Worm (Caenorhabditis elegans) whole organism, L4 larva: ENCODE measurements around the gene Y39E4B.13.

Source experiments
- F49E8.2 ChIP-seq: sonication (generic microtip); optimal IDR thresholded peaks from 2 replicates; lab custom pipeline; 2016; ENCODE audit warnings: missing compliant biosample characterization, mild to moderate bottlenecking, missing genetic modification characterization, borderline replicate concordance
- T20F7.1 ChIP-seq: fragments of 200-800 bp; sonication (Bioruptor generic); optimal IDR thresholded peaks from 2 replicates; lab custom pipeline; 2018; ENCODE audit warnings: mild to moderate bottlenecking, missing genetic modification characterization, missing compliant biosample characterization
- T26A8.4 ChIP-seq: fragments of 200-800 bp; sonication (Bioruptor generic); IDR thresholded peaks from 2 replicates; pipeline ENCODE4 v1.3.6; 2022; ENCODE audit warnings: missing genetic modification characterization, missing compliant biosample characterization
- Y48G9A.11 ChIP-seq: fragments of 200-800 bp; sonication (Bioruptor generic); IDR thresholded peaks from 2 replicates; pipeline ENCODE4 v1.3.6; 2022; ENCODE audit warnings: missing genetic modification reagents, missing genetic modification characterization, missing compliant biosample characterization
- Y75B8A.6 ChIP-seq: fragments of 200-800 bp; sonication (Bioruptor generic); IDR thresholded peaks from 2 replicates; pipeline ENCODE4 v1.3.6; 2022; ENCODE audit warnings: missing genetic modification reagents, missing genetic modification characterization, missing compliant biosample characterization
- ZK337.2 ChIP-seq: fragments of 200-800 bp; sonication (Bioruptor generic); IDR thresholded peaks from 2 replicates; pipeline ENCODE4 v1.3.6; 2022; ENCODE audit warnings: missing genetic modification reagents, missing genetic modification characterization, missing compliant biosample characterization
- ama-1 ChIP-seq: fragments of 150-350 bp; optimal IDR thresholded peaks from 2 replicates; lab custom pipeline; 2014; ENCODE audit warnings: inconsistent platforms, mixed read lengths
- ceh-32 ChIP-seq: sonication (generic microtip); optimal IDR thresholded peaks from 2 replicates; lab custom pipeline; 2016; ENCODE audit warnings: mild to moderate bottlenecking, missing genetic modification characterization, missing compliant biosample characterization; ENCODE audit not compliant: poor library complexity
- ceh-44 ChIP-seq: fragments of 200-800 bp; sonication (Bioruptor generic); IDR thresholded peaks from 2 replicates; pipeline ENCODE4 v1.3.6; 2022; ENCODE audit warnings: missing genetic modification reagents, missing genetic modification characterization, missing compliant biosample characterization
- ceh-62 ChIP-seq: sonication (generic microtip); optimal IDR thresholded peaks from 2 replicates; lab custom pipeline; 2017; ENCODE audit warnings: missing biosample characterization, missing genetic modification characterization
- ces-1 ChIP-seq: fragments of 150-350 bp; sonication (generic microtip); optimal IDR thresholded peaks from 4 replicates; lab custom pipeline; 2014; ENCODE audit warnings: missing biosample characterization, missing genetic modification reagents, missing genetic modification characterization
- cey-2 ChIP-seq: sonication (generic microtip); optimal IDR thresholded peaks from 3 replicates; lab custom pipeline; 2017; ENCODE audit warnings: missing genetic modification characterization, mild to moderate bottlenecking, missing compliant biosample characterization, antibody characterized with exemption, borderline replicate concordance; ENCODE audit not compliant: insufficient read depth
- ctbp-1 ChIP-seq: fragments of 200-800 bp; sonication (Bioruptor generic); IDR thresholded peaks from 2 replicates; pipeline ENCODE4 v1.3.6; 2022; ENCODE audit warnings: missing genetic modification reagents, missing genetic modification characterization, missing compliant biosample characterization
- daf-8 ChIP-seq: fragments of 200-800 bp; sonication (Bioruptor generic); IDR thresholded peaks from 2 replicates; pipeline ENCODE4 v1.3.6; 2022; ENCODE audit warnings: missing genetic modification characterization, missing compliant biosample characterization
- dmd-6 ChIP-seq: fragments of 200-800 bp; sonication (Bioruptor generic); IDR thresholded peaks from 2 replicates; pipeline ENCODE4 v1.3.6; 2022; ENCODE audit warnings: missing genetic modification reagents, missing genetic modification characterization, missing compliant biosample characterization
- dpl-1 ChIP-seq: fragments of 150-350 bp; optimal IDR thresholded peaks from 2 replicates; lab custom pipeline; 2014; ENCODE audit warnings: missing biosample characterization, missing genetic modification reagents, missing genetic modification characterization
- dve-1 ChIP-seq: sonication (generic microtip); optimal IDR thresholded peaks from 2 replicates; lab custom pipeline; 2017; ENCODE audit warnings: antibody characterized with exemption, mild to moderate bottlenecking, missing genetic modification characterization, missing compliant biosample characterization; ENCODE audit not compliant: insufficient read depth
- fos-1 ChIP-seq: fragments of 150-350 bp; optimal IDR thresholded peaks from 2 replicates; lab custom pipeline; 2014; ENCODE audit warnings: missing biosample characterization, missing genetic modification characterization
- hif-1 ChIP-seq, 2 experiments: sonication (generic microtip); optimal IDR thresholded peaks; 2 replicates each; lab custom pipeline; 2016 to 2017; ENCODE audit warnings: missing compliant biosample characterization in 2 of 2, missing genetic modification characterization in 2 of 2, missing genetic modification reagents in 2 of 2, missing genotype in 2 of 2, mild to moderate bottlenecking in 1 of 2
- hlh-30 ChIP-seq: sonication (generic microtip); optimal IDR thresholded peaks from 2 replicates; lab custom pipeline; 2017; ENCODE audit warnings: antibody characterized with exemption, mild to moderate bottlenecking, missing genetic modification characterization, missing compliant biosample characterization; ENCODE audit not compliant: insufficient read depth
- lin-1 ChIP-seq: fragments of 200-800 bp; sonication (Bioruptor generic); IDR thresholded peaks from 2 replicates; pipeline ENCODE4 v1.3.6; 2022; ENCODE audit warnings: missing genetic modification reagents, missing genetic modification characterization, missing compliant biosample characterization
- lin-13 ChIP-seq: fragments of 150-350 bp; optimal IDR thresholded peaks from 2 replicates; lab custom pipeline; 2014; ENCODE audit warnings: missing biosample characterization, missing genetic modification reagents, missing genetic modification characterization
- lin-29 ChIP-seq: fragments of 200-800 bp; sonication (Bioruptor generic); IDR thresholded peaks from 2 replicates; pipeline ENCODE4 v1.3.6; 2022; ENCODE audit warnings: missing genetic modification reagents, missing genetic modification characterization, missing compliant biosample characterization
- lin-38 ChIP-seq: fragments of 200-800 bp; sonication (Bioruptor generic); IDR thresholded peaks from 2 replicates; pipeline ENCODE4 v1.3.6; 2022; ENCODE audit warnings: missing genetic modification reagents, missing genetic modification characterization, missing compliant biosample characterization
- lin-39 ChIP-seq: fragments of 150-350 bp; optimal IDR thresholded peaks from 2 replicates; lab custom pipeline; 2014; ENCODE audit warnings: missing biosample characterization, missing genetic modification reagents, missing genetic modification characterization
- lsy-2 ChIP-seq, 2 experiments: fragments of 150-350 bp in 1 of 2; sonication (generic microtip) in 1 of 2; optimal IDR thresholded peaks; 2 replicates each; lab custom pipeline; 2014 to 2017; ENCODE audit warnings: missing biosample characterization in 2 of 2, missing genetic modification characterization in 2 of 2
- madf-5 ChIP-seq, 2 experiments: fragments of 200-800 bp; sonication (Bioruptor generic); IDR thresholded peaks; 2 replicates each; pipeline ENCODE4 v1.3.6; 2022; ENCODE audit warnings: missing compliant biosample characterization in 2 of 2, missing genetic modification characterization in 2 of 2
- madf-9 ChIP-seq: fragments of 200-800 bp; sonication (Bioruptor generic); conservative IDR thresholded peaks from 2 replicates; pipeline ENCODE4 v1.3.6; 2022; ENCODE audit warnings: missing genetic modification reagents, missing genetic modification characterization, missing compliant biosample characterization
- mdt-29 ChIP-seq: fragments of 200-800 bp; sonication (Bioruptor generic); IDR thresholded peaks from 2 replicates; pipeline ENCODE4 v1.3.6; 2022; ENCODE audit warnings: missing genetic modification reagents, missing genetic modification characterization, missing compliant biosample characterization
- mep-1 ChIP-seq: fragments of 150-350 bp; sonication (generic microtip); optimal IDR thresholded peaks from 3 replicates; lab custom pipeline; 2014; ENCODE audit warnings: missing biosample characterization, missing genetic modification characterization
- mxl-2 ChIP-seq: fragments of 200-800 bp; sonication (Bioruptor generic); conservative IDR thresholded peaks from 2 replicates; pipeline ENCODE4 v1.3.6; 2022; ENCODE audit warnings: missing genetic modification reagents, missing genetic modification characterization, missing compliant biosample characterization
- nhr-10 ChIP-seq: fragments of 150-350 bp; optimal IDR thresholded peaks from 2 replicates; lab custom pipeline; 2014; ENCODE audit warnings: missing biosample characterization, missing genetic modification characterization
- nhr-102 ChIP-seq: sonication (generic microtip); optimal IDR thresholded peaks from 2 replicates; lab custom pipeline; 2016; ENCODE audit warnings: mild to moderate bottlenecking, missing genetic modification characterization, moderate library complexity, missing compliant biosample characterization
- nhr-41 ChIP-seq: fragments of 200-800 bp; sonication (Bioruptor generic); IDR thresholded peaks from 2 replicates; pipeline ENCODE4 v1.3.6; 2022; ENCODE audit warnings: missing genetic modification reagents, missing genetic modification characterization, missing compliant biosample characterization
- php-3 ChIP-seq: fragments of 200-800 bp; sonication (Bioruptor generic); IDR thresholded peaks from 2 replicates; pipeline ENCODE4 v1.3.6; 2022; ENCODE audit warnings: missing genetic modification reagents, missing genetic modification characterization, missing compliant biosample characterization
- pqm-1 ChIP-seq: sonication (generic microtip); optimal IDR thresholded peaks from 2 replicates; lab custom pipeline; 2017; ENCODE audit warnings: missing biosample characterization, missing genetic modification characterization
- rbr-2 ChIP-seq: sonication (generic microtip); optimal IDR thresholded peaks from 2 replicates; lab custom pipeline; 2016; ENCODE audit warnings: missing genotype, missing genetic modification characterization, missing compliant biosample characterization
- sdz-12 ChIP-seq: fragments of 200-800 bp; sonication (Bioruptor generic); optimal IDR thresholded peaks from 2 replicates; lab custom pipeline; 2018; ENCODE audit warnings: mild to moderate bottlenecking, missing genetic modification characterization, missing compliant biosample characterization
- set-16 ChIP-seq: fragments of 200-800 bp; sonication (Bioruptor generic); IDR thresholded peaks from 2 replicates; pipeline ENCODE4 v1.3.6; 2022; ENCODE audit warnings: missing genetic modification reagents, missing genetic modification characterization, missing compliant biosample characterization
- skn-1 ChIP-seq: fragments of 150-350 bp; optimal IDR thresholded peaks from 2 replicates; lab custom pipeline; 2014; ENCODE audit warnings: missing biosample characterization, missing genetic modification characterization
- snpc-1.2 ChIP-seq: fragments of 200-800 bp; sonication (Bioruptor generic); IDR thresholded peaks from 2 replicates; pipeline ENCODE4 v1.3.6; 2022; ENCODE audit warnings: missing genetic modification reagents, missing genetic modification characterization, missing compliant biosample characterization
- unc-130 ChIP-seq: sonication (generic microtip); optimal IDR thresholded peaks from 2 replicates; lab custom pipeline; 2016; ENCODE audit warnings: missing genetic modification reagents, missing genetic modification characterization, missing compliant biosample characterization
- unc-39 ChIP-seq: sonication (generic microtip); optimal IDR thresholded peaks from 2 replicates; lab custom pipeline; 2017; ENCODE audit warnings: missing biosample characterization, missing genetic modification characterization
- zfp-2 ChIP-seq: sonication (generic microtip); optimal IDR thresholded peaks from 2 replicates; lab custom pipeline; 2016; ENCODE audit warnings: mild to moderate bottlenecking, missing genetic modification characterization, missing compliant biosample characterization
- zfp-3 ChIP-seq: fragments of 200-800 bp; sonication (Bioruptor generic); conservative IDR thresholded peaks from 2 replicates; pipeline ENCODE4 v1.3.6; 2022; ENCODE audit warnings: missing genetic modification reagents, missing genetic modification characterization, missing compliant biosample characterization
- zip-2 ChIP-seq: fragments of 150-350 bp; optimal IDR thresholded peaks from 2 replicates; lab custom pipeline; 2014; ENCODE audit warnings: missing biosample characterization, missing genetic modification characterization
- ztf-11 ChIP-seq: fragments of 150-350 bp; optimal IDR thresholded peaks from 2 replicates; lab custom pipeline; 2014; ENCODE audit warnings: missing biosample characterization, missing genetic modification characterization

Y39E4B.13 gene

ce11 chrIII:13069416-13069815, 21.5 kb upstream of the Y39E4B.13 start (continued):
- TF ChIP-seq lin-1 (no peak), madf-5 (GFP tag; IDR thresholded peaks at IDR 0.05; lab: Robert Waterston, UW) (no peak), mep-1 (tag; lab: Kevin White, UChicago) (no peak), skn-1 (tag; lab: Kevin White, UChicago) (no peak), zip-2 (tag; lab: Kevin White, UChicago) (no peak)
- TF ChIP-seq, all 104 proteins: peak for 7

- 0 out of 2 replicates have a peak, but pooled peaks have one; percentile 53 for TF ChIP-seq daf-8 (GFP tag; lab: Robert Waterston, UW)
- TF ChIP-seq ceh-44 (GFP tag; lab: Robert Waterston, UW): no peak
- TF ChIP-seq lin-29 (GFP tag; lab: Robert Waterston, UW): peak; percentile 73
- TF ChIP-seq set-16 (GFP tag; lab: Robert Waterston, UW): peak; percentile 97
- TF ChIP-seq lin-38 (GFP tag; lab: Robert Waterston, UW): peak; percentile 81
- TF ChIP-seq unc-130 (GFP tag; lab: Kevin White, UChicago): peak; percentile 28
- TF ChIP-seq ctbp-1 (GFP tag; lab: Robert Waterston, UW): peak; percentile 98
- TF ChIP-seq madf-9 (GFP tag; lab: Robert Waterston, UW): peak; percentile 96
- TF ChIP-seq T20F7.1 (GFP tag; lab: Kevin White, UChicago): peak; percentile 90
- TF ChIP-seq Y75B8A.6 (GFP tag; lab: Robert Waterston, UW): no peak
- peak; percentile 75 for TF ChIP-seq dpl-1 (GFP tag; lab: Kevin White, UChicago)
- TF ChIP-seq hif-1 (tag; optimal IDR thresholded peaks at IDR 0.05; lab: Kevin White, UChicago): peak; percentile 35 to 97
- peak in 1 of 2 experiments; percentile 49; a peak in 1 of 4 replicates for TF ChIP-seq madf-5 (GFP tag; IDR thresholded peaks at IDR 0.05; lab: Robert Waterston, UW)
- peak; percentile 89 for TF ChIP-seq T26A8.4 (GFP tag; lab: Robert Waterston, UW)
- TF ChIP-seq zfp-3: peak; percentile 87
- 0 out of 2 replicates have a peak, but pooled peaks have one; percentile 15 for TF ChIP-seq Y48G9A.11 (GFP tag; lab: Robert Waterston, UW)
- TF ChIP-seq nhr-10 (tag; lab: Kevin White, UChicago): peak; percentile 81
- peak; percentile 79 for TF ChIP-seq lin-39 (tag; lab: Kevin White, UChicago)
- TF ChIP-seq pqm-1 (tag; lab: Kevin White, UChicago): peak; percentile 10
- peak; percentile 98 for TF ChIP-seq ama-1 (lab: Kevin White, UChicago)
- TF ChIP-seq rbr-2 (tag; lab: Kevin White, UChicago): peak; percentile 98
- peak; percentile 98 for TF ChIP-seq dmd-6 (GFP tag; lab: Robert Waterston, UW)
- TF ChIP-seq lsy-2 (tag; optimal IDR thresholded peaks at IDR 0.05; lab: Kevin White, UChicago): peak; percentile 88 to 91
- TF ChIP-seq dve-1: peak; percentile 95
- TF ChIP-seq ces-1 (GFP tag; lab: Kevin White, UChicago): no peak
- no peak for TF ChIP-seq ZK337.2 (GFP tag; lab: Robert Waterston, UW)
- no peak for TF ChIP-seq unc-39 (tag; lab: Kevin White, UChicago)
- peak; percentile 88 for TF ChIP-seq nhr-102 (tag; lab: Kevin White, UChicago)
- TF ChIP-seq mdt-29: peak; percentile 90
- TF ChIP-seq F49E8.2: no peak
- peak; percentile 94 for TF ChIP-seq hlh-30 (tag; lab: Kevin White, UChicago)
- TF ChIP-seq fos-1 (tag; lab: Kevin White, UChicago): no peak
- peak; percentile 30; the same call in 1 of the 2 replicates for TF ChIP-seq snpc-1.2 (GFP tag; lab: Robert Waterston, UW)
- peak; percentile 84 for TF ChIP-seq zfp-2 (tag; lab: Kevin White, UChicago)
- peak; percentile 92 for TF ChIP-seq lin-13 (GFP tag; lab: Kevin White, UChicago)
- no peak for TF ChIP-seq cey-2
- TF ChIP-seq mxl-2 (GFP tag; lab: Robert Waterston, UW): peak; percentile 63; the same call in 1 of the 2 replicates
- TF ChIP-seq php-3: 0 out of 2 replicates have a peak, but pooled peaks have one; percentile 37
- TF ChIP-seq mep-1 (tag; lab: Kevin White, UChicago): peak; percentile 98
- peak; percentile 77; the same call in 1 of the 2 replicates for TF ChIP-seq nhr-41 (GFP tag; lab: Robert Waterston, UW)
- no peak for TF ChIP-seq ceh-32 (tag; lab: Kevin White, UChicago)
- TF ChIP-seq ztf-11: no peak
- TF ChIP-seq sdz-12 (GFP tag; lab: Kevin White, UChicago): peak; percentile 36
- TF ChIP-seq ceh-62 (tag; lab: Kevin White, UChicago): no peak
These were observed 20.3 kb upstream of the Y39E4B.13 start, which contains the start of gene Y39E4B.6 for ce11 chrIII:13070548-13071050. Gene Y39E4B.6, plus strand, starts transcription at chrIII:13070756.
